Fruit fly (Drosophila melanogaster) whole organism, embryonic: Measurements from ENCODE around the gene Ak3.

Experiments
- Atf6 ChIP-seq: fragments of 200-800 bp; sonication (Bioruptor generic); IDR thresholded peaks from 2 replicates; pipeline ENCODE4 v1.3.6; 2022; ENCODE audit warnings: missing biosample characterization, missing genetic modification characterization
- CG10274 ChIP-seq: fragments of 200-800 bp; sonication (Bioruptor generic); optimal IDR thresholded peaks from 3 replicates; lab custom pipeline; 2017; ENCODE audit warnings: missing biosample characterization, mild to moderate bottlenecking, missing genetic modification characterization
- CG10565 ChIP-seq: fragments of 200-800 bp; sonication (Bioruptor generic); optimal IDR thresholded peaks from 3 replicates; lab custom pipeline; 2016; ENCODE audit warnings: missing biosample characterization, mild to moderate bottlenecking, missing genetic modification characterization
- CG10654 ChIP-seq: fragments of 200-800 bp; sonication (Bioruptor generic); optimal IDR thresholded peaks from 2 replicates; lab custom pipeline; 2016; ENCODE audit warnings: missing biosample characterization, missing genetic modification characterization
- CG11247 ChIP-seq: fragments of 200-800 bp; sonication (Bioruptor generic); IDR thresholded peaks from 2 replicates; pipeline ENCODE4 v1.3.6; 2022; ENCODE audit warnings: missing biosample characterization, missing genetic modification characterization
- CG11560 ChIP-seq: fragments of 200-800 bp; sonication (Bioruptor generic); IDR thresholded peaks from 3 replicates; pipeline ENCODE4 v1.3.6; 2022; ENCODE audit warnings: missing biosample characterization, missing genetic modification characterization
- CG13296 ChIP-seq: fragments of 200-800 bp; sonication (Bioruptor generic); optimal IDR thresholded peaks from 3 replicates; lab custom pipeline; 2018; ENCODE audit warnings: missing biosample characterization, mild to moderate bottlenecking, missing genetic modification characterization
- CG1602 ChIP-seq: fragments of 200-800 bp; sonication (Bioruptor generic); optimal IDR thresholded peaks from 3 replicates; lab custom pipeline; 2016; ENCODE audit warnings: missing biosample characterization, missing genetic modification characterization
- CG17612 ChIP-seq: fragments of 200-800 bp; sonication (Bioruptor generic); IDR thresholded peaks from 2 replicates; pipeline ENCODE4 v1.3.6; 2022; ENCODE audit warnings: missing biosample characterization, missing genetic modification characterization
- CG2875 ChIP-seq: fragments of 200-800 bp; sonication (Bioruptor generic); optimal IDR thresholded peaks from 2 replicates; lab custom pipeline; 2017; ENCODE audit warnings: missing biosample characterization, mild to moderate bottlenecking, missing genetic modification characterization, missing genetic modification reagents
- CG2889 ChIP-seq: fragments of 200-800 bp; sonication (Bioruptor generic); IDR thresholded peaks from 3 replicates; pipeline ENCODE4 v1.3.6; 2022; ENCODE audit warnings: missing biosample characterization, missing genetic modification characterization
- CG30020 ChIP-seq: fragments of 200-800 bp; optimal IDR thresholded peaks from 2 replicates; lab custom pipeline; 2019; ENCODE audit warnings: missing biosample characterization, mild to moderate bottlenecking, missing genetic modification characterization, moderate library complexity
- CG3838 ChIP-seq: fragments of 200-800 bp; sonication (Bioruptor generic); optimal IDR thresholded peaks from 3 replicates; lab custom pipeline; 2016; ENCODE audit warnings: missing biosample characterization, missing genetic modification characterization
- CG43689 ChIP-seq: fragments of 200-800 bp; sonication (Bioruptor generic); IDR thresholded peaks from 2 replicates; pipeline ENCODE4 v1.3.6; 2022; ENCODE audit warnings: missing biosample characterization, missing genetic modification characterization
- CG4730 ChIP-seq: fragments of 200-800 bp; sonication (Bioruptor generic); IDR thresholded peaks from 2 replicates; pipeline ENCODE4 v1.3.6; 2022; ENCODE audit warnings: missing biosample characterization, missing genetic modification characterization
- CG6683 ChIP-seq: fragments of 200-800 bp; sonication (Bioruptor generic); optimal IDR thresholded peaks from 2 replicates; lab custom pipeline; 2017; ENCODE audit warnings: missing biosample characterization, mild to moderate bottlenecking, missing genetic modification characterization, missing genetic modification reagents
- CG6813 ChIP-seq: fragments of 200-800 bp; sonication (Bioruptor generic); optimal IDR thresholded peaks from 2 replicates; lab custom pipeline; 2017; ENCODE audit warnings: missing biosample characterization, missing genetic modification characterization, mild to moderate bottlenecking, moderate library complexity, missing genetic modification reagents
- CG7963 ChIP-seq: fragments of 200-800 bp; sonication (Bioruptor generic); IDR thresholded peaks from 3 replicates; pipeline ENCODE4 v1.3.6; 2022; ENCODE audit warnings: missing biosample characterization, missing genetic modification characterization; ENCODE audit not compliant: partially characterized antibody
- CG8089 ChIP-seq: fragments of 200-800 bp; sonication (Bioruptor generic); optimal IDR thresholded peaks from 3 replicates; lab custom pipeline; 2016; ENCODE audit warnings: missing biosample characterization, missing genetic modification characterization
- CG8290 ChIP-seq, 3 experiments: fragments of 200-800 bp; sonication (Bioruptor generic); optimal IDR thresholded peaks; 2 replicates each; lab custom pipeline; 2016 to 2019; ENCODE audit warnings: missing biosample characterization in 3 of 3, missing genetic modification characterization in 3 of 3, mild to moderate bottlenecking in 2 of 3, moderate library complexity in 1 of 3
- CG9215 ChIP-seq: fragments of 200-800 bp; sonication (Bioruptor generic); IDR thresholded peaks from 2 replicates; pipeline ENCODE4 v1.3.6; 2022; ENCODE audit warnings: missing biosample characterization, missing genetic modification characterization
- CG9609 ChIP-seq: fragments of 200-800 bp; sonication (Bioruptor generic); optimal IDR thresholded peaks from 3 replicates; lab custom pipeline; 2016; ENCODE audit warnings: missing biosample characterization, missing genetic modification characterization
- D19A ChIP-seq: fragments of 200-800 bp; optimal IDR thresholded peaks from 3 replicates; lab custom pipeline; 2019; ENCODE audit warnings: missing biosample characterization, mild to moderate bottlenecking, missing genetic modification characterization, moderate library complexity
- Dek ChIP-seq: fragments of 200-800 bp; sonication (Bioruptor generic); optimal IDR thresholded peaks from 3 replicates; lab custom pipeline; 2019; ENCODE audit warnings: missing biosample characterization, mild to moderate bottlenecking, missing genetic modification characterization, moderate library complexity
- Gug ChIP-seq: fragments of 200-800 bp; sonication (Bioruptor generic); IDR thresholded peaks from 4 replicates; pipeline ENCODE4 v1.3.6; 2022; ENCODE audit warnings: missing biosample characterization, missing genetic modification characterization
- HHEX ChIP-seq: fragments of 200-800 bp; sonication (Bioruptor generic); optimal IDR thresholded peaks from 3 replicates; lab custom pipeline; 2017; ENCODE audit warnings: missing biosample characterization, mild to moderate bottlenecking, missing genetic modification characterization, missing genetic modification reagents
- Mes4 ChIP-seq: fragments of 200-800 bp; sonication (Bioruptor generic); optimal IDR thresholded peaks from 2 replicates; lab custom pipeline; 2016; ENCODE audit warnings: missing biosample characterization, missing genetic modification characterization
- Myb ChIP-seq: fragments of 200-800 bp; sonication (Bioruptor generic); optimal IDR thresholded peaks from 2 replicates; lab custom pipeline; 2016; ENCODE audit warnings: missing biosample characterization, missing genetic modification characterization
- Nf-YA ChIP-seq: fragments of 200-800 bp; sonication (Bioruptor generic); IDR thresholded peaks from 2 replicates; pipeline ENCODE4 v1.3.6; 2022; ENCODE audit warnings: missing biosample characterization, missing genetic modification characterization
- Oli ChIP-seq: fragments of 200-800 bp; sonication (Bioruptor generic); optimal IDR thresholded peaks from 2 replicates; lab custom pipeline; 2018; ENCODE audit warnings: missing biosample characterization, mild to moderate bottlenecking, missing genetic modification characterization, moderate library complexity
- Opbp ChIP-seq: fragments of 200-800 bp; sonication (Bioruptor generic); IDR thresholded peaks from 3 replicates; pipeline ENCODE4 v1.3.6; 2022; ENCODE audit warnings: missing biosample characterization, missing genetic modification characterization; ENCODE audit not compliant: partially characterized antibody
- Sin3A ChIP-seq: fragments of >200 bp; optimal IDR thresholded peaks from 2 replicates; lab custom pipeline; 2018
- ase ChIP-seq: fragments of 200-800 bp; sonication (Bioruptor generic); IDR thresholded peaks from 3 replicates; pipeline ENCODE4 v1.3.6; 2022; ENCODE audit warnings: missing biosample characterization, missing genetic modification characterization
- bbx ChIP-seq: fragments of 200-800 bp; sonication (Bioruptor generic); IDR thresholded peaks from 2 replicates; pipeline ENCODE4 v1.3.6; 2022; ENCODE audit warnings: missing biosample characterization, missing genetic modification characterization; ENCODE audit not compliant: partially characterized antibody
- crc ChIP-seq: fragments of 200-800 bp; sonication (Bioruptor generic); optimal IDR thresholded peaks from 2 replicates; lab custom pipeline; 2016; ENCODE audit warnings: missing biosample characterization, missing genetic modification characterization
- dysf ChIP-seq: fragments of 200-800 bp; sonication (Bioruptor generic); IDR thresholded peaks from 3 replicates; pipeline ENCODE4 v1.3.6; 2022; ENCODE audit warnings: missing biosample characterization, missing genetic modification characterization
- ewg ChIP-seq: fragments of 200-800 bp; sonication (Bioruptor generic); optimal IDR thresholded peaks from 3 replicates; lab custom pipeline; 2017; ENCODE audit warnings: mild to moderate bottlenecking, missing biosample characterization, missing genetic modification reagents, missing genetic modification characterization
- fd3F ChIP-seq: fragments of 200-800 bp; sonication (Bioruptor generic); optimal IDR thresholded peaks from 2 replicates; lab custom pipeline; 2018; ENCODE audit warnings: missing biosample characterization, mild to moderate bottlenecking, missing genetic modification characterization, moderate library complexity
- hth ChIP-seq: fragments of >200 bp; optimal IDR thresholded peaks from 2 replicates; lab custom pipeline; 2017; ENCODE audit warnings: inconsistent platforms
- lola ChIP-seq, 3 experiments: fragments of >200 bp in 2 of 3; fragments of 200-800 bp in 1 of 3; sonication (Bioruptor generic) in 1 of 3; optimal IDR thresholded peaks; 2 replicates each; lab custom pipeline; 2017 to 2019; ENCODE audit warnings: missing biosample characterization in 3 of 3, missing genetic modification characterization in 3 of 3, mild to moderate bottlenecking in 1 of 3, moderate library complexity in 1 of 3
- nom ChIP-seq: fragments of 200-800 bp; sonication (Bioruptor generic); optimal IDR thresholded peaks from 2 replicates; lab custom pipeline; 2017; ENCODE audit warnings: missing biosample characterization, missing genetic modification characterization, mild to moderate bottlenecking, moderate library complexity, missing genetic modification reagents
- oc ChIP-seq: fragments of 200-800 bp; sonication (Bioruptor generic); optimal IDR thresholded peaks from 2 replicates; lab custom pipeline; 2018; ENCODE audit warnings: missing biosample characterization, mild to moderate bottlenecking, missing genetic modification characterization, moderate library complexity
- odd ChIP-seq: fragments of 200-800 bp; sonication (Bioruptor generic); optimal IDR thresholded peaks from 2 replicates; lab custom pipeline; 2017; ENCODE audit warnings: missing biosample characterization, mild to moderate bottlenecking, missing genetic modification characterization
- sc ChIP-seq, 3 experiments: fragments of >200 bp in 2 of 3; fragments of 200-800 bp in 1 of 3; sonication (Bioruptor generic) in 1 of 3; optimal IDR thresholded peaks; 2 replicates in 2 of 3; 3 replicates in 1 of 3; lab custom pipeline; 2017; ENCODE audit warnings: mild to moderate bottlenecking in 1 of 3, missing biosample characterization in 1 of 3, missing genetic modification characterization in 1 of 3, missing genetic modification reagents in 1 of 3
- shn ChIP-seq: fragments of 200-800 bp; sonication (Bioruptor generic); optimal IDR thresholded peaks from 3 replicates; lab custom pipeline; 2016; ENCODE audit warnings: missing biosample characterization, missing genetic modification characterization
- sima ChIP-seq: fragments of 200-800 bp; sonication (Bioruptor generic); optimal IDR thresholded peaks from 2 replicates; lab custom pipeline; 2016; ENCODE audit warnings: missing biosample characterization, missing genetic modification characterization
- slbo ChIP-seq: fragments of 200-800 bp; sonication (Bioruptor generic); IDR thresholded peaks from 2 replicates; pipeline ENCODE4 v1.3.6; 2022; ENCODE audit warnings: missing biosample characterization, missing genetic modification characterization
- tap ChIP-seq: fragments of 200-800 bp; optimal IDR thresholded peaks from 3 replicates; lab custom pipeline; 2019; ENCODE audit warnings: missing biosample characterization, mild to moderate bottlenecking, missing genetic modification characterization, moderate library complexity
- unpg ChIP-seq: fragments of 200-800 bp; sonication (Bioruptor generic); optimal IDR thresholded peaks from 3 replicates; lab custom pipeline; 2018; ENCODE audit warnings: missing biosample characterization, mild to moderate bottlenecking, missing genetic modification characterization, moderate library complexity
- vvl ChIP-seq: fragments of 200-800 bp; sonication (Bioruptor generic); IDR thresholded peaks from 2 replicates; pipeline ENCODE4 v1.3.6; 2022; ENCODE audit warnings: missing biosample characterization, missing genetic modification characterization

Ak3 gene

dm6 chr3R:10868427-10868962 is 20.9 kb downstream of the Ak3 start, which contains the start of the genes SelR and Tsp86D (continued):
- TF ChIP-seq CG6683 (GFP tag; lab: Kevin White, UChicago) = no peak
- peak; percentile 40 for TF ChIP-seq unpg
- no peak for TF ChIP-seq crc (GFP tag; lab: Kevin White, UChicago)
- TF ChIP-seq CG4730 (GFP tag; lab: Robert Waterston, UW) = no peak
- no peak for TF ChIP-seq lola (GFP tag; optimal IDR thresholded peaks at IDR 0.05; lab: Kevin White, UChicago)
- no peak for TF ChIP-seq Myb (GFP tag; lab: Kevin White, UChicago)
- TF ChIP-seq ase (GFP tag; lab: Robert Waterston, UW) = no peak
- TF ChIP-seq CG1602 (GFP tag; lab: Kevin White, UChicago) = no peak
- peak; percentile 9 for TF ChIP-seq nom (GFP tag; lab: Kevin White, UChicago)
- no peak for TF ChIP-seq Oli (tag; lab: Kevin White, UChicago)
- no peak for TF ChIP-seq hth (lab: Kevin White, UChicago)
- no peak for TF ChIP-seq sc (optimal IDR thresholded peaks at IDR 0.05; lab: Kevin White, UChicago)
- no peak for TF ChIP-seq sc (GFP tag; optimal IDR thresholded peaks at IDR 0.05; lab: Kevin White, UChicago)
- TF ChIP-seq CG2875 (GFP tag; lab: Kevin White, UChicago) = no peak
- TF ChIP-seq shn (GFP tag; lab: Kevin White, UChicago) = no peak
- TF ChIP-seq CG17612 = no peak
- TF ChIP-seq odd (GFP tag; lab: Kevin White, UChicago) = peak; percentile 35
- TF ChIP-seq CG30020 = no peak
- TF ChIP-seq Mes4 (GFP tag; lab: Kevin White, UChicago) = no peak
- TF ChIP-seq CG10654 (GFP tag; lab: Kevin White, UChicago) = no peak
- no peak for TF ChIP-seq CG11560 (tag; lab: Robert Waterston, UW)
- peak; percentile 76 for TF ChIP-seq Opbp (GFP tag; lab: Robert Waterston, UW)
- peak; percentile 11 for TF ChIP-seq oc
- TF ChIP-seq CG13296 (GFP tag; lab: Kevin White, UChicago) = peak; percentile 73
- TF ChIP-seq Atf6 = peak; percentile 32; the same call in 1 of the 2 replicates
- TF ChIP-seq CG7963 (GFP tag; lab: Robert Waterston, UW) = peak; percentile 25; the same call in 1 of the 3 replicates
- no peak; the same call in 2 of the 3 replicates for TF ChIP-seq dysf (GFP tag; lab: Robert Waterston, UW)
- 0 out of 2 replicates have a peak, but pooled peaks have one; percentile 11 for TF ChIP-seq Nf-YA (GFP tag; lab: Robert Waterston, UW)
- TF ChIP-seq Dek (tag; lab: Kevin White, UChicago) = peak; percentile 3
- TF ChIP-seq tap (tag; lab: Kevin White, UChicago) = peak; percentile 52
- peak; percentile 68 for TF ChIP-seq bbx (GFP tag; lab: Robert Waterston, UW)
- peak; percentile 24 for TF ChIP-seq ewg (GFP tag; lab: Kevin White, UChicago)
- no peak for TF ChIP-seq fd3F (GFP tag; lab: Kevin White, UChicago)
- TF ChIP-seq CG9215 (GFP tag; lab: Robert Waterston, UW) = no peak
- no peak for TF ChIP-seq CG8089 (GFP tag; lab: Kevin White, UChicago)
- no peak for TF ChIP-seq CG6813 (GFP tag; lab: Kevin White, UChicago)
- TF ChIP-seq CG11247 = no peak
- no peak for TF ChIP-seq CG10565 (GFP tag; lab: Kevin White, UChicago)
- no peak for TF ChIP-seq CG10274
- no peak for TF ChIP-seq sima (GFP tag; lab: Kevin White, UChicago)
- no peak for TF ChIP-seq slbo (GFP tag; lab: Robert Waterston, UW)
- no peak for TF ChIP-seq Gug
- peak; percentile 17 for TF ChIP-seq HHEX (GFP tag; lab: Kevin White, UChicago)
- peak; percentile 18 for TF ChIP-seq CG8290 (GFP tag; optimal IDR thresholded peaks at IDR 0.05; lab: Kevin White, UChicago)
- TF ChIP-seq CG8290 (tag; optimal IDR thresholded peaks at IDR 0.05; lab: Kevin White, UChicago) = peak in 1 of 2 experiments; percentile 65
- no peak for TF ChIP-seq CG43689
- TF ChIP-seq vvl (GFP tag; lab: Robert Waterston, UW) = peak; percentile 33
- TF ChIP-seq CG2889 (GFP tag; lab: Robert Waterston, UW) = no peak
- TF ChIP-seq CG9609 (GFP tag; lab: Kevin White, UChicago) = no peak
- peak; percentile 81 for TF ChIP-seq Sin3A (lab: Kevin White, UChicago)
- TF ChIP-seq D19A (tag; lab: Kevin White, UChicago) = peak; percentile 12
- TF ChIP-seq CG3838 (GFP tag; lab: Kevin White, UChicago) = no peak
